Fruit fly (Drosophila melanogaster) whole organism, embryonic: ENCODE measurements around the gene rols.

Source experiments
- Asciz ChIP-seq: fragments of 200-800 bp; sonication (Bioruptor generic); optimal IDR thresholded peaks from 2 replicates; lab custom pipeline; 2017; ENCODE audit warnings: missing biosample characterization, mild to moderate bottlenecking, missing genetic modification characterization, missing genetic modification reagents
- CG10147 ChIP-seq: fragments of 200-800 bp; sonication (Bioruptor generic); optimal IDR thresholded peaks from 2 replicates; lab custom pipeline; 2019; ENCODE audit warnings: missing biosample characterization, mild to moderate bottlenecking, missing genetic modification characterization, moderate library complexity
- CG11504 ChIP-seq: fragments of 200-800 bp; sonication (Bioruptor generic); optimal IDR thresholded peaks from 3 replicates; lab custom pipeline; 2019; ENCODE audit warnings: missing biosample characterization, mild to moderate bottlenecking, missing genetic modification characterization, moderate library complexity
- CG11695 ChIP-seq: fragments of 200-800 bp; sonication (Bioruptor generic); IDR thresholded peaks from 3 replicates; pipeline ENCODE4 v1.3.6; 2022; ENCODE audit warnings: missing biosample characterization, missing genetic modification characterization
- CG14050 ChIP-seq: fragments of 200-800 bp; sonication (Bioruptor generic); IDR thresholded peaks from 3 replicates; pipeline ENCODE4 v1.3.6; 2022; ENCODE audit warnings: missing biosample characterization, missing genetic modification characterization
- CG15514 ChIP-seq: fragments of 200-800 bp; sonication (Bioruptor generic); optimal IDR thresholded peaks from 3 replicates; lab custom pipeline; 2017; ENCODE audit warnings: missing biosample characterization, missing genetic modification characterization, mild to moderate bottlenecking, moderate library complexity, missing genetic modification reagents
- CG1602 ChIP-seq: fragments of 200-800 bp; sonication (Bioruptor generic); optimal IDR thresholded peaks from 3 replicates; lab custom pipeline; 2016; ENCODE audit warnings: missing biosample characterization, missing genetic modification characterization
- CG1792 ChIP-seq: fragments of 200-800 bp; sonication (Bioruptor generic); optimal IDR thresholded peaks from 2 replicates; lab custom pipeline; 2016; ENCODE audit warnings: missing biosample characterization, missing genetic modification characterization
- CG18599 ChIP-seq: fragments of 200-800 bp; sonication (Bioruptor generic); optimal IDR thresholded peaks from 3 replicates; lab custom pipeline; 2017; ENCODE audit warnings: missing biosample characterization, missing genetic modification characterization, mild to moderate bottlenecking, moderate library complexity, missing genetic modification reagents
- CG2116 ChIP-seq: fragments of 200-800 bp; sonication (Bioruptor generic); optimal IDR thresholded peaks from 3 replicates; lab custom pipeline; 2018; ENCODE audit warnings: missing biosample characterization, mild to moderate bottlenecking, missing genetic modification characterization
- CG2678 ChIP-seq: fragments of 200-800 bp; sonication (Bioruptor generic); optimal IDR thresholded peaks from 3 replicates; lab custom pipeline; 2019; ENCODE audit warnings: missing biosample characterization, mild to moderate bottlenecking, missing genetic modification characterization, moderate library complexity
- CG2712 ChIP-seq: fragments of 200-800 bp; optimal IDR thresholded peaks from 3 replicates; lab custom pipeline; 2019; ENCODE audit warnings: missing biosample characterization, mild to moderate bottlenecking, missing genetic modification characterization, moderate library complexity
- CG2875 ChIP-seq: fragments of 200-800 bp; sonication (Bioruptor generic); optimal IDR thresholded peaks from 2 replicates; lab custom pipeline; 2017; ENCODE audit warnings: missing biosample characterization, mild to moderate bottlenecking, missing genetic modification characterization, missing genetic modification reagents
- CG2889 ChIP-seq: fragments of 200-800 bp; sonication (Bioruptor generic); IDR thresholded peaks from 3 replicates; pipeline ENCODE4 v1.3.6; 2022; ENCODE audit warnings: missing biosample characterization, missing genetic modification characterization
- CG31441 ChIP-seq: fragments of 200-800 bp; sonication (Bioruptor generic); IDR thresholded peaks from 2 replicates; pipeline ENCODE4 v1.3.6; 2022; ENCODE audit warnings: missing biosample characterization, missing genetic modification characterization
- CG33557 ChIP-seq: fragments of 200-800 bp; sonication (Bioruptor generic); optimal IDR thresholded peaks from 2 replicates; lab custom pipeline; 2019; ENCODE audit warnings: missing biosample characterization, mild to moderate bottlenecking, missing genetic modification characterization, moderate library complexity
- CG6689 ChIP-seq: fragments of 200-800 bp; sonication (Bioruptor generic); IDR thresholded peaks from 2 replicates; pipeline ENCODE4 v1.3.6; 2022; ENCODE audit warnings: missing biosample characterization, missing genetic modification characterization
- CG7839 ChIP-seq: fragments of 200-800 bp; sonication (Bioruptor generic); optimal IDR thresholded peaks from 3 replicates; lab custom pipeline; 2018; ENCODE audit warnings: missing biosample characterization, mild to moderate bottlenecking, missing genetic modification characterization, moderate library complexity
- CG7928 ChIP-seq: fragments of 200-800 bp; sonication (Bioruptor generic); optimal IDR thresholded peaks from 2 replicates; lab custom pipeline; 2017; ENCODE audit warnings: missing biosample characterization, mild to moderate bottlenecking, missing genetic modification characterization
- CG8924 ChIP-seq: fragments of 200-800 bp; optimal IDR thresholded peaks from 3 replicates; lab custom pipeline; 2019; ENCODE audit warnings: missing biosample characterization, mild to moderate bottlenecking, missing genetic modification characterization, moderate library complexity
- CG9727 ChIP-seq: fragments of 200-800 bp; sonication (Bioruptor generic); optimal IDR thresholded peaks from 3 replicates; lab custom pipeline; 2017; ENCODE audit warnings: missing biosample characterization, mild to moderate bottlenecking, missing genetic modification characterization
- CoRest ChIP-seq: fragments of 200-800 bp; sonication (Bioruptor generic); optimal IDR thresholded peaks from 3 replicates; lab custom pipeline; 2018; ENCODE audit warnings: missing biosample characterization, mild to moderate bottlenecking, missing genetic modification characterization, moderate library complexity
- D19A ChIP-seq: fragments of 200-800 bp; optimal IDR thresholded peaks from 3 replicates; lab custom pipeline; 2019; ENCODE audit warnings: missing biosample characterization, mild to moderate bottlenecking, missing genetic modification characterization, moderate library complexity
- Dek ChIP-seq: fragments of 200-800 bp; sonication (Bioruptor generic); optimal IDR thresholded peaks from 3 replicates; lab custom pipeline; 2019; ENCODE audit warnings: missing biosample characterization, mild to moderate bottlenecking, missing genetic modification characterization, moderate library complexity
- Hmr ChIP-seq: fragments of 200-800 bp; sonication (Bioruptor generic); optimal IDR thresholded peaks from 3 replicates; lab custom pipeline; 2017; ENCODE audit warnings: mild to moderate bottlenecking, missing biosample characterization, missing genetic modification reagents, missing genetic modification characterization
- Hr3 ChIP-seq: fragments of 200-800 bp; sonication (Bioruptor generic); optimal IDR thresholded peaks from 3 replicates; lab custom pipeline; 2016; ENCODE audit warnings: missing biosample characterization, missing genetic modification characterization
- Hr51 ChIP-seq, 2 experiments: fragments of 200-800 bp; sonication (Bioruptor generic); optimal IDR thresholded peaks; 2 replicates in 1 of 2; 3 replicates in 1 of 2; lab custom pipeline; 2016 to 2018; ENCODE audit warnings: missing biosample characterization in 2 of 2, missing genetic modification characterization in 2 of 2, mild to moderate bottlenecking in 1 of 2, moderate library complexity in 1 of 2
- Meics ChIP-seq: fragments of 200-800 bp; sonication (Bioruptor generic); optimal IDR thresholded peaks from 2 replicates; lab custom pipeline; 2017; ENCODE audit warnings: missing biosample characterization, mild to moderate bottlenecking, missing genetic modification characterization
- Nf-YA ChIP-seq: fragments of 200-800 bp; sonication (Bioruptor generic); IDR thresholded peaks from 2 replicates; pipeline ENCODE4 v1.3.6; 2022; ENCODE audit warnings: missing biosample characterization, missing genetic modification characterization
- Nf-YC ChIP-seq: fragments of 200-800 bp; optimal IDR thresholded peaks from 3 replicates; lab custom pipeline; 2019; ENCODE audit warnings: missing biosample characterization, mild to moderate bottlenecking, missing genetic modification characterization, moderate library complexity
- PHDP ChIP-seq: fragments of 200-800 bp; sonication (Bioruptor generic); optimal IDR thresholded peaks from 3 replicates; lab custom pipeline; 2018; ENCODE audit warnings: missing biosample characterization, mild to moderate bottlenecking, missing genetic modification characterization, moderate library complexity
- cas ChIP-seq: fragments of 200-800 bp; sonication (Bioruptor generic); IDR thresholded peaks from 2 replicates; pipeline ENCODE4 v1.3.6; 2022; ENCODE audit warnings: missing biosample characterization, missing genetic modification characterization
- chinmo ChIP-seq: fragments of 200-800 bp; sonication (Bioruptor generic); IDR thresholded peaks from 4 replicates; pipeline ENCODE4 v1.3.6; 2022; ENCODE audit warnings: missing biosample characterization, missing genetic modification characterization; ENCODE audit not compliant: partially characterized antibody
- croc ChIP-seq: fragments of 200-800 bp; sonication (Bioruptor generic); conservative IDR thresholded peaks from 3 replicates; pipeline ENCODE4 v1.3.6; 2022; ENCODE audit warnings: missing biosample characterization, missing genetic modification characterization
- fd96Cb ChIP-seq: fragments of 200-800 bp; sonication (Bioruptor generic); optimal IDR thresholded peaks from 2 replicates; lab custom pipeline; 2018; ENCODE audit warnings: missing biosample characterization, mild to moderate bottlenecking, missing genetic modification characterization, moderate library complexity
- gem ChIP-seq: fragments of 200-800 bp; sonication (Bioruptor generic); optimal IDR thresholded peaks from 2 replicates; lab custom pipeline; 2019; ENCODE audit warnings: missing biosample characterization, mild to moderate bottlenecking, missing genetic modification characterization, moderate library complexity
- grau ChIP-seq: fragments of 200-800 bp; optimal IDR thresholded peaks from 3 replicates; lab custom pipeline; 2019; ENCODE audit warnings: missing biosample characterization, mild to moderate bottlenecking, missing genetic modification characterization, moderate library complexity
- ind ChIP-seq: fragments of 200-800 bp; sonication (Bioruptor generic); optimal IDR thresholded peaks from 3 replicates; lab custom pipeline; 2016; ENCODE audit warnings: missing biosample characterization, missing genetic modification characterization
- lab ChIP-seq: fragments of 200-800 bp; sonication (Bioruptor generic); optimal IDR thresholded peaks from 3 replicates; lab custom pipeline; 2017; ENCODE audit warnings: missing biosample characterization, missing genetic modification characterization, mild to moderate bottlenecking, moderate library complexity, missing genetic modification reagents
- luna ChIP-seq: fragments of 200-800 bp; sonication (Bioruptor generic); optimal IDR thresholded peaks from 2 replicates; lab custom pipeline; 2016; ENCODE audit warnings: missing biosample characterization, missing genetic modification characterization
- org-1 ChIP-seq: fragments of 200-800 bp; sonication (Bioruptor generic); optimal IDR thresholded peaks from 2 replicates; lab custom pipeline; 2017; ENCODE audit warnings: missing biosample characterization, missing genetic modification characterization
- peb ChIP-seq: fragments of 200-800 bp; sonication (Bioruptor generic); IDR thresholded peaks from 2 replicates; pipeline ENCODE4 v1.3.6; 2022; ENCODE audit warnings: missing biosample characterization, missing genetic modification characterization
- run ChIP-seq: fragments of 200-800 bp; sonication (Bioruptor generic); optimal IDR thresholded peaks from 3 replicates; lab custom pipeline; 2018; ENCODE audit warnings: missing biosample characterization, mild to moderate bottlenecking, missing genetic modification characterization
- sens ChIP-seq: fragments of 200-800 bp; sonication (Bioruptor generic); peaks from one replicate; lab custom pipeline; 2016; ENCODE audit warnings: missing biosample characterization, missing genetic modification characterization
- seq ChIP-seq: fragments of 200-800 bp; sonication (Bioruptor generic); IDR thresholded peaks from 2 replicates; pipeline ENCODE4 v1.3.6; 2022; ENCODE audit warnings: missing biosample characterization, missing genetic modification characterization
- ttk ChIP-seq: fragments of 200-800 bp; sonication (Bioruptor generic); IDR thresholded peaks from 2 replicates; pipeline ENCODE4 v2.1.2; 2022; ENCODE audit warnings: missing biosample characterization, missing genetic modification characterization
- unpg ChIP-seq: fragments of 200-800 bp; sonication (Bioruptor generic); optimal IDR thresholded peaks from 3 replicates; lab custom pipeline; 2018; ENCODE audit warnings: missing biosample characterization, mild to moderate bottlenecking, missing genetic modification characterization, moderate library complexity
- wek ChIP-seq: fragments of 200-800 bp; sonication (Bioruptor generic); optimal IDR thresholded peaks from 3 replicates; lab custom pipeline; 2018; ENCODE audit warnings: missing biosample characterization, mild to moderate bottlenecking, missing genetic modification characterization, moderate library complexity
- zfh2 ChIP-seq: fragments of 200-800 bp; sonication (Bioruptor generic); optimal IDR thresholded peaks from 2 replicates; lab custom pipeline; 2016; ENCODE audit warnings: missing biosample characterization, missing genetic modification characterization

Gene rols

DNA sequence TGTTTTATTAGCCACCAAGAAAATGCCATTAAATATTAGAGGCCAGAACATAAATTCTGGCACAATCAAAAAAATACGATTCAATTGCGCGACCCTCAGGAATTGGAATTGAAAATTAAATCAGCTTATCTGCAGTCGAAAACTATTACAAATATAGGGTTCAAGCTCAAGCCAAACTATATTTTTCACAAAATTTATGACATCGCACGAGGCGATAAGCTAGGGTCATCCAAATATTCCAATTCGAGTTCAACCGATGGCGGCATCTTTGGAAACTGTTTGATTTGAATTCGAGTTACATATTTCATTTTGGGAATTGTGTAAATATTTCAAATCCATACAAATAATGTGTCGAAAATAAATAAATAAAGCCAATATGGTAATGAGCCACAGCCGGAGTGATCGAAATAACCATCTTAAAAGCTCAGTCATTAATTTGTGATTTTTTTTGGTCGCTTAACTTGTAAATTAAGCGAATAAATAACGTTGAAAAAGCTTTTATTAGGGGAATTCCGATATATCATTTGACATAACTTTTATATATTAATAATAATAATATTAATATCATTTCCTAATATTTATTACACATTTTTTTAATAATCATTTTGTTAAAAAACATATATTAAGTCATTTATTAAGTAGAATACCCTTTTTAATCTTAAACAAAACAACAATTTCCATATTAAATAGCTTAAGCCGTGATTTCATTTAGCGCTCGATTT, 20.5 kb upstream of the rols start (continued):
- TF ChIP-seq ind (GFP tag; lab: Kevin White, UChicago), result no peak
- TF ChIP-seq CG7839 (tag; lab: Kevin White, UChicago), result peak; percentile 24
- TF ChIP-seq CG2712, result peak; percentile 57
- TF ChIP-seq PHDP (tag; lab: Kevin White, UChicago), result peak; percentile 65
- TF ChIP-seq CG6689 (GFP tag; lab: Robert Waterston, UW), result peak; percentile 9; the same call in 1 of the 2 replicates
- no peak for TF ChIP-seq cas (GFP tag; lab: Robert Waterston, UW)
- peak; percentile 35 for TF ChIP-seq lab (GFP tag; lab: Kevin White, UChicago)
- peak; percentile 19 for TF ChIP-seq run (tag; lab: Kevin White, UChicago)
- no peak for TF ChIP-seq CG15514
- no peak for TF ChIP-seq Dek
- no peak for TF ChIP-seq CG2116
- TF ChIP-seq Hr3 (GFP tag; lab: Kevin White, UChicago), result no peak
- no peak for TF ChIP-seq org-1 (GFP tag; lab: Kevin White, UChicago)
- TF ChIP-seq D19A (tag; lab: Kevin White, UChicago), result peak; percentile 53
- no peak for TF ChIP-seq CG14050 (GFP tag; lab: Robert Waterston, UW)
- peak; percentile 66 for TF ChIP-seq CG2678 (tag; lab: Kevin White, UChicago)
- TF ChIP-seq luna (GFP tag; lab: Kevin White, UChicago), result no peak
- TF ChIP-seq peb, result no peak
- peak; percentile 13 for TF ChIP-seq CoRest (tag; lab: Kevin White, UChicago)
- TF ChIP-seq CG33557 (GFP tag; lab: Kevin White, UChicago), result no peak
- peak; percentile 57 for TF ChIP-seq CG8924 (tag; lab: Kevin White, UChicago)
- TF ChIP-seq CG1602 (GFP tag; lab: Kevin White, UChicago), result no peak
- no peak for TF ChIP-seq zfh2 (GFP tag; lab: Kevin White, UChicago)
- TF ChIP-seq CG31441, result peak; percentile 52
- peak; percentile 41 for TF ChIP-seq grau
- TF ChIP-seq CG7928 (GFP tag; lab: Kevin White, UChicago), result no peak
- peak; percentile 28 for TF ChIP-seq Meics (GFP tag; lab: Kevin White, UChicago)
- no peak for TF ChIP-seq CG2889 (GFP tag; lab: Robert Waterston, UW)
- TF ChIP-seq Asciz (GFP tag; lab: Kevin White, UChicago), result peak; percentile 12
- TF ChIP-seq ttk, result no peak
- peak; percentile 29 for TF ChIP-seq CG18599 (GFP tag; lab: Kevin White, UChicago)
- peak; percentile 13 for TF ChIP-seq Hmr (GFP tag; lab: Kevin White, UChicago)
- no peak for TF ChIP-seq croc (GFP tag; lab: Robert Waterston, UW)
- TF ChIP-seq Nf-YC (tag; lab: Kevin White, UChicago), result peak; percentile 2
- peak; percentile 52; the same call in 1 of the 3 replicates for TF ChIP-seq CG11695
- no peak for TF ChIP-seq fd96Cb (tag; lab: Kevin White, UChicago)
- TF ChIP-seq CG2875 (GFP tag; lab: Kevin White, UChicago), result no peak
- TF ChIP-seq unpg (GFP tag; lab: Kevin White, UChicago), result peak; percentile 52
- TF ChIP-seq sens (GFP tag; lab: Kevin White, UChicago), result peak; percentile 49
- TF ChIP-seq gem (tag; lab: Kevin White, UChicago), result peak; percentile 68
- no peak for TF ChIP-seq Nf-YA (GFP tag; lab: Robert Waterston, UW)
- peak; percentile 59 for TF ChIP-seq CG11504
- no peak for TF ChIP-seq CG9727 (GFP tag; lab: Kevin White, UChicago)
- TF ChIP-seq seq (GFP tag; lab: Robert Waterston, UW), result no peak
- 0 out of 4 replicates have a peak, but pooled peaks have one; percentile 21 for TF ChIP-seq chinmo (GFP tag; lab: Robert Waterston, UW)
- TF ChIP-seq CG10147, result peak; percentile 23
- no peak for TF ChIP-seq CG1792
- TF ChIP-seq Hr51 (GFP tag; optimal IDR thresholded peaks at IDR 0.05; lab: Kevin White, UChicago), result peak in 1 of 2 experiments; percentile 75
- no peak for TF ChIP-seq wek (GFP tag; lab: Kevin White, UChicago)
